Worm (Caenorhabditis elegans): ENCODE results near the gene F54B11.9.

The F54B11.9 gene

DNA sequence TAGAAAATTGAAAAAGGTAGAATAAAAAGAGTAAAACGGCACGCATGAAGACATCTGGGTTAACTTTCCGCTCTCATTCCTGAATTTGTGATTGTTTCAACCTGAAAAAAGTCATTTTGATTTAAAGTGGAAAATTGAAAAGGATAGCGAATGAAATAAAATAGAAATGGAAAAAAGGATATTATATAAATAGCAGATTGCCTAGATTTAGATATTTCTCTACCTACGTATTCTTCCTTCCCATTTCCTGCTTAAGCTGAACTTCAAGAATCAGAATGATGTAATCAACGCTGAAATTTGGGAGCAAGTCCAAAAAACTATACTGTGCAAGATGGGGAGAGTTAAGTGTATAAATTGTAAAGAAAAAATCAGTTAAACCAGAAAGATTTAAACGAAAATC is 35.5 kb upstream of the F54B11.9 start, which contains the start of gene R01E6.7:
TSS of gene R01E6.7 (minus strand) at position 101 of the 400 bp plus-strand sequence.
- no peak for TF ChIP-seq nhr-237 (tag; optimal IDR thresholded peaks at IDR 0.05)
- TF ChIP-seq spr-1 (tag; optimal IDR thresholded peaks at IDR 0.05), result no peak
- TF ChIP-seq ama-1 (optimal IDR thresholded peaks at IDR 0.05), result no peak
- TF ChIP-seq F49E8.2 (tag; optimal IDR thresholded peaks at IDR 0.05; ENCODE audit: borderline replicate concordance), result no peak
- no peak for TF ChIP-seq F44E2.7 (GFP tag; IDR thresholded peaks at IDR 0.05)
- no peak for TF ChIP-seq Y75B8A.6 (GFP tag; IDR thresholded peaks at IDR 0.05)
- no peak for TF ChIP-seq lir-3 (tag; optimal IDR thresholded peaks at IDR 0.05)
- TF ChIP-seq unc-39 (tag; optimal IDR thresholded peaks at IDR 0.05), result no peak
- no peak for TF ChIP-seq skn-1 (tag; optimal IDR thresholded peaks at IDR 0.05)
- no peak for TF ChIP-seq zfp-2 (tag; optimal IDR thresholded peaks at IDR 0.05)
- no peak for TF ChIP-seq dmd-6 (GFP tag; IDR thresholded peaks at IDR 0.05)
- TF ChIP-seq fos-1 (tag; optimal IDR thresholded peaks at IDR 0.05), result no peak
- no peak for TF ChIP-seq tag-97 (GFP tag; IDR thresholded peaks at IDR 0.05)
- no peak for TF ChIP-seq jun-1 (tag; optimal IDR thresholded peaks at IDR 0.05)
- no peak for TF ChIP-seq F10B5.3 (tag; optimal IDR thresholded peaks at IDR 0.05)
- TF ChIP-seq vab-7 (GFP tag; IDR thresholded peaks at IDR 0.05), result no peak

DNA sequence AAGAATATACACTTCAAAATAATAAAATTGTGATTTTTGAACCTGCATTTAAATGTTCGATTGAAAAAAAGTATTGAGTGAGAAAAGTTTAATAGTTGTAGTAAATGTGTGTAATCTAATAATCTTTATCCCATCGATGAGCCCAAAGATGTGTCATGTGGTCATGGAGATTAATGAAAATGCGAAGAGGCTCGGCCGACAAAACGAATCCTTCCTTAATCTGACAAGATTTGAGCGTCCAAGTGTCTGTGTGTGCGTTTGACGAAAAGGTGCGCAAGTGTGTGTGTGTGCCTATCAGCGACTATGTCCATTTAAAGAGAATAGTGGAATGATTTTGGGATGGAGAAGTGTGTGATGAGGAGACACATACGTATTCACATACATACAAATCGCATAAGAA is 31.3 kb upstream of the F54B11.9 start:
- TF ChIP-seq F26F4.8 (GFP tag; conservative IDR thresholded peaks at IDR 0.05) (no peak), daf-8 (GFP tag; IDR thresholded peaks at IDR 0.05) (no peak), hmg-1.1 (GFP tag; IDR thresholded peaks at IDR 0.05) (no peak), zip-11 (GFP tag; IDR thresholded peaks at IDR 0.05) (no peak), ceh-44 (GFP tag; IDR thresholded peaks at IDR 0.05) (no peak), mes-2 (tag; optimal IDR thresholded peaks at IDR 0.05; ENCODE audit: poor library complexity, severe bottlenecking) (no peak), hif-1 (tag; optimal IDR thresholded peaks at IDR 0.05) (no peak), mdt-29 (GFP tag; IDR thresholded peaks at IDR 0.05) (no peak), unc-62 (GFP tag; optimal IDR thresholded peaks at IDR 0.05 in 1 of 2) (no peak), unc-62 (tag; optimal IDR thresholded peaks at IDR 0.05) (no peak), madf-9 (GFP tag; conservative IDR thresholded peaks at IDR 0.05) (no peak), tra-1 (GFP tag; IDR thresholded peaks at IDR 0.05) (no peak)

DNA sequence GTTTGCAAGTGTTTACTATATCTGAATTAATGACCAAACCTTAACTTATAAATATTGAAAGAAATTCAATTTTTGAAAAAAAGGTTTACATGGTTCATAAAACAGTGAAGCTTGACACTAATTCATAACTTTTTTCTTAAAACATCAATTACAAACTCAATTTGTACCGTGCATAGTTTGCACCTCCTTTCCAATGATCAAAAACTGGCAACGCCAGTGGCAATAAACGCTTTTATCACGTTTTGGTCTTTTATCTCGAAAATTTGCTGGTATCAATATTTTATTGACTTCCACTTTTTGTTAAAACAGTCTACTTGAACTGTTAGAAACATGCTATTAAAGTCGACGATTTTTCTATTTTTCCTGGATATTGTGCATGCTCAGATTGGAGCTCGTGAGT is 26.9 kb upstream of the F54B11.9 start, which contains the start of gene F54B11.11:
TSS of gene F54B11.11 (plus strand) at position 301 of the 400 bp plus-strand sequence.
- TF ChIP-seq mxl-2 (GFP tag; conservative IDR thresholded peaks at IDR 0.05), result no peak
- TF ChIP-seq Y48G9A.11 (GFP tag; IDR thresholded peaks at IDR 0.05), result no peak
- TF ChIP-seq nhr-11 (tag; optimal IDR thresholded peaks at IDR 0.05), result no peak
- TF ChIP-seq fos-1 (tag; optimal IDR thresholded peaks at IDR 0.05), result no peak
- TF ChIP-seq aha-1 (tag), result no peak
- no peak for TF ChIP-seq ces-1 (GFP tag; optimal IDR thresholded peaks at IDR 0.05)
- no peak for TF ChIP-seq lin-13 (GFP tag; optimal IDR thresholded peaks at IDR 0.05)
- no peak for TF ChIP-seq hif-1 (tag; optimal IDR thresholded peaks at IDR 0.05)
- TF ChIP-seq zip-11 (GFP tag; IDR thresholded peaks at IDR 0.05), result no peak
- TF ChIP-seq spr-1 (tag; optimal IDR thresholded peaks at IDR 0.05), result no peak
- no peak for TF ChIP-seq pqm-1 (tag; optimal IDR thresholded peaks at IDR 0.05)
- no peak for TF ChIP-seq nhr-102 (tag; optimal IDR thresholded peaks at IDR 0.05)
- TF ChIP-seq F49E8.2 (tag; optimal IDR thresholded peaks at IDR 0.05; ENCODE audit: borderline replicate concordance), result no peak

DNA sequence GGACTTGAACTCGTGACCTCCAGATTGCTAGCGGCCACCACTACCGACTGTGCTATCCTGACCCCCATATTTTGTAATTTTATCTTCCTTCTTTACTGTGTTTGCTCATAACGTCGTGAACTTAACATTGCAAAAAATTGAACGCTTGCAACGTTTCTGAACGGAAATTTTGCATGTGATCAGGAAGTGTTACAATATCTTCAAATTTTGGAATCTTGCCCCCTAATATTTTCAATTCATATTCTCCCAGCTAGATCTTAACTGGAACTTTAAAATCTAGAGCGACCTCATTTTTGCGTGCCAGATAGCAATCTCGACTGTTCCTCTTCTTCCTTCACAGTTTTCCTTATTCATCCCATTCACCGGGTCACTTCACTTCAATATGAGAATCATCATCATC is 23.5 kb upstream of the F54B11.9 start, which contains the start of gene F54B11.10:
TSS of gene F54B11.10 (plus strand) at position 301 of the 400 bp plus-strand sequence.
- TF ChIP-seq aly-2 (tag; optimal IDR thresholded peaks at IDR 0.05) (no peak), ztf-11 (tag; optimal IDR thresholded peaks at IDR 0.05) (no peak), ZK337.2 (GFP tag; IDR thresholded peaks at IDR 0.05) (no peak), nhr-77 (tag; optimal IDR thresholded peaks at IDR 0.05) (no peak), F37D6.2 (tag; optimal IDR thresholded peaks at IDR 0.05) (no peak), snpc-1.2 (GFP tag; IDR thresholded peaks at IDR 0.05) (no peak), Y48G9A.11 (GFP tag; IDR thresholded peaks at IDR 0.05) (no peak), skn-1 (tag; optimal IDR thresholded peaks at IDR 0.05) (no peak), jun-1 (tag; optimal IDR thresholded peaks at IDR 0.05) (no peak), aha-1 (tag) (no peak), nhr-237 (tag; optimal IDR thresholded peaks at IDR 0.05) (no peak), ceh-82 (tag; optimal IDR thresholded peaks at IDR 0.05) (no peak), dve-1 (tag; optimal IDR thresholded peaks at IDR 0.05; ENCODE audit: insufficient read depth) (no peak), zfp-2 (tag; optimal IDR thresholded peaks at IDR 0.05) (no peak), duxl-1 (tag; optimal IDR thresholded peaks at IDR 0.05; ENCODE audit: poor library complexity) (no peak), T26A8.4 (GFP tag; IDR thresholded peaks at IDR 0.05) (no peak), hif-1 (tag; optimal IDR thresholded peaks at IDR 0.05) (no peak), ZK546.5 (tag; optimal IDR thresholded peaks at IDR 0.05) (no peak)

Data from whole organism, L4 larva.